Worm (Caenorhabditis elegans): ENCODE measurements around the gene pph-4.1.

ce11 chrIII:12398468-12398867, 47.3 kb upstream of the pph-4.1 start:
- TF ChIP-seq flt-1 (GFP tag; IDR thresholded peaks at IDR 0.05) = no peak
- no peak for TF ChIP-seq tra-4 (tag; optimal IDR thresholded peaks at IDR 0.05)
- no peak for TF ChIP-seq ets-7 (tag; optimal IDR thresholded peaks at IDR 0.05)
- no peak for TF ChIP-seq pes-1 (GFP tag; IDR thresholded peaks at IDR 0.05)
- no peak for TF ChIP-seq ama-1 (optimal IDR thresholded peaks at IDR 0.05)
- no peak for TF ChIP-seq tbx-11 (GFP tag; IDR thresholded peaks at IDR 0.05)
